Worm (Caenorhabditis elegans) whole organism, dauer: ENCODE results near the gene C14C11.4.

Source experiments
- unc-62 ChIP-seq: sonication (generic microtip); optimal IDR thresholded peaks from 2 replicates; lab custom pipeline; 2017; ENCODE audit warnings: missing biosample characterization, missing genetic modification reagents, missing genetic modification characterization

C14C11.4 gene

DNA sequence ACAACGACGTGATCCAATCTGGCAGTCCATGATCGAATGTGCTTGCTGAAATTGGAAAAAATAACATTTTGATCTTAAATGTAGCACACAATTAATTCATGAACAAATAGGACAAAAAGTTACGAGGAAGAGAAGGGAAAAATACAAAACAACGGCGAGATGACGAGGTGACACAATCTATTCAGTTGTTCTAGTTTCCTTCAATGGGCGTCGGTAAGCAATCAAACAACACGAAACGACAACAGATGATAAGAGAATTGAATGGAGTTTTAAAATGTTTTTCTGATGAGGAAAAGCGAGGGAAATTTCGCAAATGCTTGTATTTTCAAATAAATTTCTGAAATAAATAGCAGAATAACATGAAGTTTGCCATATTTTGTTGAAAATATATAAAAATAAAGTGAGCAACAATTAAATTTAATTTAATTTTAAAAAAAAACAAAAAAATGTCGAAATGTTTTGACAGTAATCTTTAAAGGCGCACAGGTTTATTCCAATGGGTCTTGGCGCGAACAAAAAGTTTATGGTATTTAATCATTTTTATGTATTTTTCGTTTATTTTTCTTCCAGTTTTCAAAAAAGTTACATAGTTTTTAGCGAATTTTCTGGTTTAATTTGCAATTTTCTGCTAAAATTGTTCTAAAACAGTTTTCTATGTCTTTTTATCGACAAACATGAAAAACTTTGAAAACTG, 18.8 kb downstream of the C14C11.4 start, which contains the start of gene C14C11.7:
C14C11.7 (minus strand) TSS at position 51 of the 694 bp plus-strand sequence.
- TF ChIP-seq unc-62 (GFP tag; lab: Kevin White, UChicago): no peak

DNA sequence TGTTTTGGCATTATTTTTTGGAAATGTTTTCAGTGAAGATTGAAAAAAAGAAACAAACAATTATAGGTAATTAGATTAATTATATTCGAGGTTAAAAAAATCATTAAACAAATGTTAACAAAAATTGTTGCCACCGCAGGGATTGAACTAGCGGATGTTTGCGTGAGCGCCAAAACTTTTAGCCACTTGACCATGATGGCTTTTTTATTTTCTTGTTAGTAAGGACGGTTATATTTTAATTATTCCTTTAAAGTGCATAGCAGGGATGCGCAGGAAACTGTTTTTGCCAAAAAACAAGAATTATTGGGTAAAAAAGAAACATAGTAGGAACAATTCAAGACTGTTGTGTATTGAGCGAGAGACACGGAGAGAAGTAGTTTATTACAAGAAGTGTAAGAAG, 19.9 kb downstream of the C14C11.4 start:
- no peak for TF ChIP-seq unc-62 (GFP tag; lab: Kevin White, UChicago)

- no peak for TF ChIP-seq unc-62 (GFP tag; lab: Kevin White, UChicago)
These were observed 21.6 kb downstream of the C14C11.4 start for ce11 chrV:5668968-5669367.

- no peak for TF ChIP-seq unc-62 (GFP tag; lab: Kevin White, UChicago)
These were observed 24.9 kb downstream of the C14C11.4 start for ce11 chrV:5672270-5672669.

DNA sequence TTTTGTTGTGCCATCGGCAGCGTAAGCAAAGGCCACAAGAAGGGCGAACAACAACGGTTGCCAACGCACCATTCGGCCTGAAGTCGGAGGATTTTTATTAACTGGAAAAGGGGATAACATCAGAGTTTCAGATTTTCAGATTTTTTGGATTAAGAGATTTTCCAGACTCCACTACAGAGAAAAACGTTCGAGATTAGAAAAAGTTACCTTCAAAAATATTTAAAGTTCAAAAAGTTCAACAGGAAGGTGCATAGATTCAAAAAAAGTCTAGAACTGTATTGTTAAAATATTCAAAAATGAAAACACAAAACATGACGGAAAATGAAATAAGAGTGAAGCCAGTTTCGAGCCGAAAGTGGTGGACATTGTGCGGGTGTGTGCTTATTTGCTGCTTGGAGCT, 28.6 kb downstream of the C14C11.4 start, which contains the start of gene pqn-13:
pqn-13 (minus strand) TSS at position 101 of the 400 bp plus-strand sequence.
- TF ChIP-seq unc-62 (GFP tag; lab: Kevin White, UChicago): no peak

DNA sequence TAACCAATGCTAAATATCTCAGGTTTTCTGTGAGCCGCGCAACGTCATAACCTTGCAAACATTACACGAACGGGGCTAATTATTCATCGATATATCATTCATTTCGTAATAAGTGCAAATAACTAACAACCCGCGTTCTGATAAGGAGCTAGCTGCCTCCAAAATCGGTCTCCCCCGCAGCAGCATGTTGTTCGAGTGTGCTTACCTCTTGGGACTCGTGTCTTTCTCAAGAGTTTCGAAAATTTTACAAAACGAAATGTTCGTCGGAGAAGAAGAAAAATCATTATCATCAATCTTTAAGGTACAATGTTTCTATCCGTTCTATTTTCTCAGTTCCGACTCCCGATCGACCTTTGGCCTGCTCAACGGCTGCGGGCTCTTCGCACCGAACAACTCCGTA, 30.5 kb downstream of the C14C11.4 start:
- no peak for TF ChIP-seq unc-62 (GFP tag; lab: Kevin White, UChicago)

ce11 chrV:5682530-5682929, 35.1 kb downstream of the C14C11.4 start, which contains the start of gene prp-39:
prp-39 (minus strand) TSS chrV:5682630.
- no peak for TF ChIP-seq unc-62 (GFP tag; lab: Kevin White, UChicago)

DNA sequence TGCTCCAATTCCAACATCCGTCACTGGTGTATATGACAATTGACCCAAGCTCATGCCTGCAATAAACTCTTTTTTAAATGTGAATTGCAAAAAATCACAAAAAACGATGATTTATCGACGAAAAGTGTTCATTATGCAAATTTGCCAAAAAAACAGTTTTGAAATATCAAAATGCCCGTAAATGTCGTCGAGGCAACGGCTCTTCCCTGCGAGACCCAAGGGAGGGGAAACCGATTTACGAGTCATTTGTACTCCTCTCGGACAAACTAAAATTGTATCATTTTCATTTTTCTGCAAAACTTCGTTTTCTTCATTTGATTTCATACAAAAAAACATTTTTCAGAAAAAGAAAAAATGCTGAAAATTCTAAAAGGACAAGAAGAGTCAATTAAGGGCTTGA, 37.1 kb downstream of the C14C11.4 start, which contains the start of the genes hmgs-1 and F25B4.4:
hmgs-1 (minus strand) TSS at position 56 of the 400 bp plus-strand sequence.
F25B4.4 (plus strand) TSS at position 340 of the 400 bp plus-strand sequence.
- no peak for TF ChIP-seq unc-62 (GFP tag; lab: Kevin White, UChicago)

DNA sequence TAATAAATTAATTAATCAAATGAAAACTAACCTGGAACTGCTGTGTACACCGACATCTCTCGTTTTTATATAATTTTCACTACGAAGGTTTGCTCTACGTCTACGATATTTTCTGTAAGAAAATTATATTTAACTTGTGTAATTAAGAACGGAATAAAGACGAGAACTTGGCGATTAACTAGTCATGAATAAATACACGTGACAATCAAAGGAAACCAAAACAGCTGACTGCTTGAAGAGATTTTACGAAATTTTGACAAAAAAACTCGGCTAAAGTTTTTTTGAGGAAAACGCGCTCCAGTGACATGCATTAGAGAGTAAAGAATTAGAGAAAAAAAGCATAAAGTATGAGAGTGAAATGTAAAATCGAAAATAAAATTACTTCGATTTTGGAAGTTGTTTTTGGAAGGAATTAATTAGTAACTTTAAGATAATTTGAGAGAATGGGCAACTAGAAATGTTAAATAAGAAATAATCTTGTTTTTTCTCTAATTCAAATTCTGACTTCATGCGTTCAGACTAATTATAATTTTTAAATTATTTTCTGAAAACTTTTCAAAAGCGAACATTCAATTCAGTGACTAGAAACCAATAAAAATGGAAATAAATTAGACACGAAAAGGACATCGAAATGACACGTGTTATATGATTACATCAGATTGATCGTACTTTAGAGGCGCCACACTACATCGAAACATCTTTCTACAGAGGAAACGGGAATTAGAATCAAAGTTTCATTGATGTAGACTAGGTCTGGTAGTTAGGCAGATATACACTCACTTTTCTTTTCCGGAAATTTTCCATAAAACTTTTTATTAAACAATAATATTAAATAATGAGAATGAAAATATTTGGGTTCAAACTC, 39.9 kb downstream of the C14C11.4 start, which contains the start of gene F25B4.7:
F25B4.7 (minus strand) TSS at position 112 of the 865 bp plus-strand sequence.
- TF ChIP-seq unc-62 (GFP tag; lab: Kevin White, UChicago): no peak

DNA sequence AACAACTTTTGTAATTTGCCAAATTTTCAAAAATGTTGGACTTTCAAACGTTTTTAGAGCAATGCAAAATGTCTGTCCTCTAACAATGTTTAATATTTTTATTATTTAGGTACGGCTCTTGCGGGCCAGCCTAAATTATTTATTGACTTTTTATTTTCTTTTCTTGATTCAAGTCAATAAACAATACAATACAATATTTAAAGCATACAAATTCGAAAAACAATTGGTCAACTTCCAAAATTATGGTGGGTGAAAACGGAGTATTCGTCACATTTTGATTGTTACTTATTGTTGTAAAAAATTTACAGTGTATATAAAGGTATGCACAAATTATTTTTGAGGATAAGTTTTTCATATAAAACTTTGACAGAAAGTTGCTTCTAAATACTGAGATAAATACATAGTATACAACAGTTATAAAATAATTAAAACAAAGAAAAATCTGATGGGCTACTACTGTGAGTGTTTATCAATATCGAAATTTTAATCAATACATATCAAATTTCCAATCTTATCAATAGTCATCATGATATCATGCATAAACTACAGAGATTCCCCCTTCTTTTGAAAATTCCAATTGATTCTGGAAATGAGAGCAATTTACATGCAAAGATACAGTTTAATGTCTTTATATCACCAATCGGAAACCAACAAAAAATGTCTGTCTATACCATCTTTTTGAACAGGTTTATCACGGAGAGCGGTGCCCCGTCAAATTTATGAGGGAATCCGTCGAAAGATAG, 44.4 kb downstream of the C14C11.4 start, which contains the start of gene F25B4.8:
F25B4.8 (minus strand) TSS at position 51 of the 743 bp plus-strand sequence.
- TF ChIP-seq unc-62 (GFP tag; lab: Kevin White, UChicago): no peak

DNA sequence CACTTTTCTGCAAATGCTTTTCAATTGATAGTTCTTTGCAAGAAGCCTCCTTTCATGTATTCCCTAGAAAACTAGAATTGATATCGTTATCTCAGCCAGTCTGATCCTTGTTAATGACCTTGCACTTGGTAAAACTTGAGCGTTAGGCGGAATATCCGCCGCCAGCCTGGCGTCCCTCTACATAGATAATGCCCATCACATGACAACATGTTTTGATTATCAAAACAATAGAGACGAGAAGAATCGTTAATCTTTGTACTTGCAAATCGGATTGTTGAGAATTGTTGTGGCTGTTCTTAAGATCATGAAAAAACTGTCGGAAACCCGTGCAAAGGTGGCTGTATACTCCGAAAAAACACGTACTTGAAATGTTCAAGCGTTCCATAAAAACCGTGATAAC, 46.2 kb downstream of the C14C11.4 start:
- TF ChIP-seq unc-62 (GFP tag; lab: Kevin White, UChicago): no peak

ce11 chrV:5695635-5696034, 48.2 kb downstream of the C14C11.4 start:
- no peak for TF ChIP-seq unc-62 (GFP tag; lab: Kevin White, UChicago)

- no peak for TF ChIP-seq unc-62 (GFP tag; lab: Kevin White, UChicago)
These were observed 48.8 kb downstream of the C14C11.4 start for ce11 chrV:5696177-5696576.

DNA sequence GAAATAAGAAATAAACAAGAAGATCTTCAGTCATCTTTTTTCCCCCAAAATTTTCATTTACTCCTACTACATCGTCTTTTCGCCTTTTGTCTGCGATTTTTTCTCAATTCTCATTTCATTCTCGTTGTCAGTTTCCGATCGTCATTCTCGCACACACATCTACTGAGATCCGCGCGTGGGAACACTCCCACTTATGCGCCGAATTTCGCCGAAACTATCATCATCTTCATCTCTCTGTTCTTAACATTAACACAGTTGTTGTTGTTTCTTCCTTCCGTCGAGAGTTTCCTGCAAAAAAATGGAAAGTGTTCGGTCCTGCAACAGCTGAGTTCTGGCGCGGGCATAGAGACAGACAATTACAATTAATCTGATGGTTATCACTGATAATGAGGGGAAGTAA, 50.2 kb downstream of the C14C11.4 start:
- no peak for TF ChIP-seq unc-62 (GFP tag; lab: Kevin White, UChicago)

- no peak for TF ChIP-seq unc-62 (GFP tag; lab: Kevin White, UChicago)
These were observed 52.5 kb downstream of the C14C11.4 start, which contains the start of gene clec-1 for ce11 chrV:5699835-5700441. clec-1 (plus strand) TSS chrV:5700154.
